Fruit fly (Drosophila melanogaster): ENCODE data around the gene ru.

ru gene

dm6 chr3L:1335428-1335764, 35.0 kb upstream of the ru start (continued):
- peak; percentile 37 for TF ChIP-seq Dek (tag; optimal IDR thresholded peaks at IDR 0.05)
- no peak for TF ChIP-seq CG7372 (GFP tag; IDR thresholded peaks at IDR 0.05)
- TF ChIP-seq CG4820 (GFP tag; optimal IDR thresholded peaks at IDR 0.05): no peak
- no peak for TF ChIP-seq aop (GFP tag; IDR thresholded peaks at IDR 0.05)
- TF ChIP-seq CG4424 (GFP tag; optimal IDR thresholded peaks at IDR 0.05): no peak
- TF ChIP-seq CG10431 (GFP tag; optimal IDR thresholded peaks at IDR 0.05): no peak
- no peak for TF ChIP-seq Spps (tag; optimal IDR thresholded peaks at IDR 0.05)
- TF ChIP-seq CG1603 (tag; optimal IDR thresholded peaks at IDR 0.05): peak; percentile 36
- TF ChIP-seq sd (tag; optimal IDR thresholded peaks at IDR 0.05): no peak
- TF ChIP-seq Abd-B (GFP tag; optimal IDR thresholded peaks at IDR 0.05): no peak
- TF ChIP-seq scrt (GFP tag; optimal IDR thresholded peaks at IDR 0.05): peak; percentile 93
- no peak for TF ChIP-seq repo (GFP tag; optimal IDR thresholded peaks at IDR 0.05)
- TF ChIP-seq Sox100B (GFP tag; optimal IDR thresholded peaks at IDR 0.05): no peak
- peak; percentile 82 for TF ChIP-seq slbo (GFP tag; IDR thresholded peaks at IDR 0.05)
- no peak for TF ChIP-seq knrl (GFP tag; IDR thresholded peaks at IDR 0.05; ENCODE audit: partially characterized antibody)
- no peak for TF ChIP-seq BtbVII (GFP tag; optimal IDR thresholded peaks at IDR 0.05)
- TF ChIP-seq tll (GFP tag; optimal IDR thresholded peaks at IDR 0.05): no peak
- peak; percentile 54 for TF ChIP-seq CG9727 (GFP tag; optimal IDR thresholded peaks at IDR 0.05)
- 0 out of 2 replicates have a peak, but pooled peaks have one; percentile 39 for TF ChIP-seq CG4404 (GFP tag; IDR thresholded peaks at IDR 0.05)
- TF ChIP-seq her (GFP tag; optimal IDR thresholded peaks at IDR 0.05): peak; percentile 64
- peak; percentile 42 for TF ChIP-seq kah (GFP tag; optimal IDR thresholded peaks at IDR 0.05)
- peak; percentile 19 for TF ChIP-seq CG3281 (GFP tag; optimal IDR thresholded peaks at IDR 0.05)
- no peak for TF ChIP-seq Dip2 (GFP tag; IDR thresholded peaks at IDR 0.05)
- TF ChIP-seq Sry-β (GFP tag; optimal IDR thresholded peaks at IDR 0.05): no peak
- no peak for TF ChIP-seq Opbp (GFP tag; IDR thresholded peaks at IDR 0.05; ENCODE audit: partially characterized antibody)
- no peak for TF ChIP-seq grn (GFP tag; optimal IDR thresholded peaks at IDR 0.05)
- peak; percentile 58 for TF ChIP-seq CG6689 (GFP tag; IDR thresholded peaks at IDR 0.05)
- no peak for TF ChIP-seq Dfd (GFP tag; optimal IDR thresholded peaks at IDR 0.05)
- peak; percentile 10 for TF ChIP-seq Sry-δ (GFP tag; optimal IDR thresholded peaks at IDR 0.05)
- peak; percentile 39 for TF ChIP-seq Fer3 (tag; optimal IDR thresholded peaks at IDR 0.05)
- peak; percentile 30; the same call in 1 of the 2 replicates for TF ChIP-seq CG4730 (GFP tag; IDR thresholded peaks at IDR 0.05)
- TF ChIP-seq Myb (GFP tag; optimal IDR thresholded peaks at IDR 0.05): no peak
- TF ChIP-seq nom (GFP tag; optimal IDR thresholded peaks at IDR 0.05): no peak
- TF ChIP-seq gro (GFP tag; optimal IDR thresholded peaks at IDR 0.05): peak; percentile 40
- TF ChIP-seq CG17568 (GFP tag; optimal IDR thresholded peaks at IDR 0.05): no peak
- no peak for TF ChIP-seq CG18476 (GFP tag; optimal IDR thresholded peaks at IDR 0.05)
- no peak for TF ChIP-seq Scr (GFP tag; IDR thresholded peaks at IDR 0.05; ENCODE audit: partially characterized antibody)
- no peak for TF ChIP-seq Hr39 (optimal IDR thresholded peaks at IDR 0.05)
- TF ChIP-seq CG17612 (GFP tag; IDR thresholded peaks at IDR 0.05): 0 out of 2 replicates have a peak, but pooled peaks have one; percentile 29
- peak; percentile 61 for TF ChIP-seq al (GFP tag; IDR thresholded peaks at IDR 0.05)
- TF ChIP-seq E2f1 (GFP tag; IDR thresholded peaks at IDR 0.05): peak; percentile 34; the same call in 1 of the 2 replicates
- TF ChIP-seq CG8089 (GFP tag; optimal IDR thresholded peaks at IDR 0.05): no peak
- TF ChIP-seq jumu (GFP tag; optimal IDR thresholded peaks at IDR 0.05): peak; percentile 38
- TF ChIP-seq CG18764 (GFP tag; optimal IDR thresholded peaks at IDR 0.05): no peak
- TF ChIP-seq CG34376 (GFP tag; optimal IDR thresholded peaks at IDR 0.05): no peak
- TF ChIP-seq CG18262 (tag; optimal IDR thresholded peaks at IDR 0.05): peak; percentile 7
- TF ChIP-seq cad (GFP tag; optimal IDR thresholded peaks at IDR 0.05): no peak
- TF ChIP-seq pnt (GFP tag; optimal IDR thresholded peaks at IDR 0.05): peak; percentile 37
- peak; percentile 46; the same call in 3 of the 4 replicates for TF ChIP-seq Gug (GFP tag; IDR thresholded peaks at IDR 0.05)
- peak; percentile 35 for TF ChIP-seq CG10209 (GFP tag; optimal IDR thresholded peaks at IDR 0.05)
- no peak for TF ChIP-seq CG42726 (GFP tag; IDR thresholded peaks at IDR 0.05; ENCODE audit: partially characterized antibody)

Data from whole organism, embryonic.